Worm (Caenorhabditis elegans) whole organism, mixed stage, embryonic: ENCODE measurements around the gene H37A05.4.

ENCODE experiments used
- ceh-83 ChIP-seq: fragments of 200-800 bp; sonication (Bioruptor generic); optimal IDR thresholded peaks from 2 replicates; lab custom pipeline; 2018; ENCODE audit warnings: mild to moderate bottlenecking, missing genetic modification characterization, missing compliant biosample characterization
- cnd-1 ChIP-seq: fragments of 200-800 bp; sonication (Bioruptor generic); optimal IDR thresholded peaks from 2 replicates; lab custom pipeline; 2018; ENCODE audit warnings: mild to moderate bottlenecking, missing genetic modification characterization, missing compliant biosample characterization
- sem-2 ChIP-seq: fragments of 200-800 bp; sonication (Bioruptor generic); optimal IDR thresholded peaks from 2 replicates; lab custom pipeline; 2018; ENCODE audit warnings: mild to moderate bottlenecking, missing genetic modification characterization, missing compliant biosample characterization
- unc-120 ChIP-seq: sonication (generic microtip); optimal IDR thresholded peaks from 2 replicates; lab custom pipeline; 2017; ENCODE audit warnings: missing genetic modification characterization, missing compliant biosample characterization; ENCODE audit not compliant: poor library complexity, severe bottlenecking
- zip-8 ChIP-seq: fragments of 150-350 bp; optimal IDR thresholded peaks from 2 replicates; lab custom pipeline; 2014; ENCODE audit warnings: missing biosample characterization, missing genetic modification characterization

Gene H37A05.4

ce11 chrV:13598370-13598769 is 51.2 kb downstream of the H37A05.4 start:
- no peak for TF ChIP-seq ceh-83
- peak; percentile 91 for TF ChIP-seq zip-8 (tag; lab: Kevin White, UChicago)
- TF ChIP-seq sem-2 (GFP tag; lab: Kevin White, UChicago): no peak
- TF ChIP-seq cnd-1: no peak
- TF ChIP-seq unc-120 (tag; lab: Kevin White, UChicago): no peak
